Fruit fly (Drosophila melanogaster) whole organism, adult: Measurements from ENCODE around the gene Tsp29Fb.

Experiments used
- CG11617 ChIP-seq: fragments of 200-800 bp; sonication (Bioruptor generic); optimal IDR thresholded peaks from 2 replicates; lab custom pipeline; 2017; ENCODE audit warnings: mild to moderate bottlenecking, missing biosample characterization, missing genetic modification reagents, missing genetic modification characterization
- CG12768 ChIP-seq: fragments of 200-800 bp; sonication (Bioruptor generic); optimal IDR thresholded peaks from 2 replicates; lab custom pipeline; 2017; ENCODE audit warnings: missing biosample characterization, missing genetic modification characterization, mild to moderate bottlenecking, moderate library complexity, missing genetic modification reagents
- CG14711 ChIP-seq: fragments of 200-800 bp; sonication (Bioruptor generic); optimal IDR thresholded peaks from 2 replicates; lab custom pipeline; 2018; ENCODE audit warnings: missing biosample characterization, mild to moderate bottlenecking, missing genetic modification characterization, moderate library complexity
- CG1620 ChIP-seq: fragments of 200-800 bp; sonication (Bioruptor generic); optimal IDR thresholded peaks from 2 replicates; lab custom pipeline; 2016; ENCODE audit warnings: missing biosample characterization, missing genetic modification characterization
- CG33017 ChIP-seq: fragments of 200-800 bp; sonication (Bioruptor generic); optimal IDR thresholded peaks from 2 replicates; lab custom pipeline; 2018; ENCODE audit warnings: missing biosample characterization, mild to moderate bottlenecking, missing genetic modification characterization, moderate library complexity
- CG5204 ChIP-seq: fragments of 200-800 bp; sonication (Bioruptor generic); optimal IDR thresholded peaks from 2 replicates; lab custom pipeline; 2016; ENCODE audit warnings: missing biosample characterization, missing genetic modification characterization
- CG7045 ChIP-seq: fragments of 200-800 bp; sonication (Bioruptor generic); optimal IDR thresholded peaks from 2 replicates; lab custom pipeline; 2017; ENCODE audit warnings: missing biosample characterization, mild to moderate bottlenecking, missing genetic modification characterization
- CG7101 ChIP-seq: fragments of 200-800 bp; sonication (Bioruptor generic); optimal IDR thresholded peaks from 2 replicates; lab custom pipeline; 2018; ENCODE audit warnings: missing biosample characterization, mild to moderate bottlenecking, missing genetic modification characterization, moderate library complexity
- Clk ChIP-seq: fragments of 200-800 bp; sonication (Bioruptor generic); optimal IDR thresholded peaks from 2 replicates; lab custom pipeline; 2017; ENCODE audit warnings: missing biosample characterization, missing genetic modification characterization
- Crg-1 ChIP-seq: fragments of 200-800 bp; sonication (Bioruptor generic); optimal IDR thresholded peaks from 2 replicates; lab custom pipeline; 2016; ENCODE audit warnings: missing biosample characterization, missing genetic modification characterization
- Hr96 ChIP-seq: fragments of 200-800 bp; sonication (Bioruptor generic); optimal IDR thresholded peaks from 2 replicates; lab custom pipeline; 2016; ENCODE audit warnings: missing biosample characterization, missing genetic modification characterization
- Mnt ChIP-seq: fragments of 200-800 bp; sonication (Bioruptor generic); optimal IDR thresholded peaks from 2 replicates; lab custom pipeline; 2016; ENCODE audit warnings: missing biosample characterization, mild to moderate bottlenecking, missing genetic modification characterization
- bab1 ChIP-seq: fragments of 200-800 bp; sonication (Bioruptor generic); optimal IDR thresholded peaks from 3 replicates; lab custom pipeline; 2019; ENCODE audit warnings: missing biosample characterization, mild to moderate bottlenecking, missing genetic modification characterization, moderate library complexity
- cic ChIP-seq: fragments of 200-800 bp; sonication (Bioruptor generic); optimal IDR thresholded peaks from 2 replicates; lab custom pipeline; 2017; ENCODE audit warnings: missing biosample characterization, mild to moderate bottlenecking, missing genetic modification characterization, moderate library complexity
- cnc ChIP-seq, 2 experiments: fragments of >200 bp; optimal IDR thresholded peaks; 2 replicates each; lab custom pipeline; 2017
- kay ChIP-seq: fragments of 200-800 bp; sonication (Bioruptor generic); peaks from one replicate; lab custom pipeline; 2016; ENCODE audit warnings: missing biosample characterization, missing genetic modification characterization, borderline replicate concordance
- ovo ChIP-seq: fragments of 200-800 bp; sonication (Bioruptor generic); optimal IDR thresholded peaks from 2 replicates; lab custom pipeline; 2016; ENCODE audit warnings: missing biosample characterization, missing genetic modification characterization
- pad ChIP-seq: fragments of 200-800 bp; sonication (Bioruptor generic); optimal IDR thresholded peaks from 3 replicates; lab custom pipeline; 2017; ENCODE audit warnings: missing biosample characterization, missing genetic modification characterization, mild to moderate bottlenecking, moderate library complexity, missing genetic modification reagents
- tj ChIP-seq: fragments of 200-800 bp; sonication (Bioruptor generic); optimal IDR thresholded peaks from 3 replicates; lab custom pipeline; 2017; ENCODE audit warnings: missing biosample characterization, mild to moderate bottlenecking, missing genetic modification characterization, moderate library complexity
- toe ChIP-seq: fragments of 200-800 bp; sonication (Bioruptor generic); optimal IDR thresholded peaks from 2 replicates; lab custom pipeline; 2016; ENCODE audit warnings: missing biosample characterization, missing genetic modification characterization

Tsp29Fb gene

DNA sequence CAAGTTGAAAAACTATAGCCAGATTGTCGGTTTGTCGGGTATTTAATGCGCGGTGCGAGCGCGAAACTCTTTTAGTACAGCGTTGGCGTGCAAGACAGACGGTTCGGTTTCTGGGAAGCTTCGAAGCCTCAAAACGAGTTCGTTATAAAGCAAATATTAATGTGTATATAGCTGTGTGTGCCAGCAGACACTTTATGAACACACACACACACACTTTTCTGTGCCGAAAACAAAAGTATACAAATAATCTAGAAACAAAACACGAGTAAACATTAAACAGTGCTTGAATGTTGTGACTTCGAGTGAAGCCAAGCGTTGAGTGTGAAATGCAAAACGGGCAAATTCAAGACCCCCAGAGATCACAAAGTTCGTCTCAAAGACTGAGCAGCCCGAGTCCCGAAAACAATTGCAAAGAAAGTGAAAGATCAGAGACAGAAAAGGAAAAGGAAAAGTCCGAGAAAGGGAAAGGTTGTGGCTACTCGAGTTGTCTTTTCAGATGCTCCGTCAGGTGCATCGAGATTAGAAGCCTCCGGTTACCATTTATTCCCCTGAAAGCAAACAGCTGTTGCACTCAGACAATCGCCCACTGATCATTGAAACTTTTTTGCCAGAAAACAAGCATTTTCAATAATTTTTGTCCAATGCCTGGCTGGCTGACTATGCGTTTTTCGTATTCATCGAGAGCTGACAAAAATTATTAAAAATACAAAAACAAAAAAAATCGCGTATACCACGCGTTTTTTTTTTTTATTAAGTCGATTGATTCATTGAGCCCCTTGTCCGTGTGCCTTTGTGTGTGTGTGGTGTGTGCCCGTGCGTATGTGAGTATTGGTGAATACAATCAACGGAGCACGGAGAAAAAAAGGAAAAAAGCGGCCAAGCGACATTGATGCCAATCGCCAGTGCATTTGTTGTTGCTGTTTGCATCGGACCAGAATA lies 38.2 kb upstream of the Tsp29Fb start, which contains the start of gene CG34398:
CG34398 (plus strand) TSS at position 73 of the 939 bp plus-strand sequence.
- no peak for TF ChIP-seq pad (GFP tag; lab: Kevin White, UChicago)
- no peak for TF ChIP-seq kay (GFP tag; lab: Kevin White, UChicago)
- no peak for TF ChIP-seq Crg-1 (GFP tag; lab: Kevin White, UChicago)
- TF ChIP-seq CG11617: no peak
- no peak for TF ChIP-seq CG5204 (GFP tag; lab: Kevin White, UChicago)
- TF ChIP-seq cnc (optimal IDR thresholded peaks at IDR 0.05; lab: Kevin White, UChicago): no peak
- no peak for TF ChIP-seq CG14711 (tag; lab: Kevin White, UChicago)
- no peak for TF ChIP-seq toe (GFP tag; lab: Kevin White, UChicago)
- TF ChIP-seq bab1: no peak
- no peak for TF ChIP-seq ovo
- no peak for TF ChIP-seq Hr96
- no peak for TF ChIP-seq Mnt
- no peak for TF ChIP-seq CG7101
- no peak for TF ChIP-seq CG7045
- TF ChIP-seq Clk (GFP tag; lab: Kevin White, UChicago): no peak
- no peak for TF ChIP-seq tj (GFP tag; lab: Kevin White, UChicago)
- TF ChIP-seq CG33017 (tag; lab: Kevin White, UChicago): no peak

DNA sequence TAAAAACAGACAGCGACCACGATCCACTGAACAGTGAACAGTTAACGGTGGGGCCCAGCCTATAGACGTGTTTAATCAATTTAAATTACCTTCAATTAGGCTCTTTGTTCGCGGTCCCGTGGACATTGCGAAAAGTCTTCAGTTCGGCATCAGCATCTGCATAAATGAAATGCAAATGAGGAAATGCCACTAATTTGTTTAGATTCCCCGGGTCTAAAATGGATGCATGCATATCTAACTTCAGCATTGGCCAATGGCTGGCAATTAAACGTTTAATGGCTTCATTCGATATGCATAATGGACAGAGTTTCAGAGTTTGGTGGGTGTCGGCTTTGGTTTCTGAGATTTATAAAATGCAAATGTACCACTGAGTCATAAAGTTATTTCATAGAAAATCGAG lies 35.3 kb upstream of the Tsp29Fb start:
- TF ChIP-seq CG11617 (no peak), CG33017 (tag; lab: Kevin White, UChicago) (no peak), tj (GFP tag; lab: Kevin White, UChicago) (no peak), cnc (optimal IDR thresholded peaks at IDR 0.05; lab: Kevin White, UChicago) (no peak), Hr96 (no peak), Mnt (no peak)

DNA sequence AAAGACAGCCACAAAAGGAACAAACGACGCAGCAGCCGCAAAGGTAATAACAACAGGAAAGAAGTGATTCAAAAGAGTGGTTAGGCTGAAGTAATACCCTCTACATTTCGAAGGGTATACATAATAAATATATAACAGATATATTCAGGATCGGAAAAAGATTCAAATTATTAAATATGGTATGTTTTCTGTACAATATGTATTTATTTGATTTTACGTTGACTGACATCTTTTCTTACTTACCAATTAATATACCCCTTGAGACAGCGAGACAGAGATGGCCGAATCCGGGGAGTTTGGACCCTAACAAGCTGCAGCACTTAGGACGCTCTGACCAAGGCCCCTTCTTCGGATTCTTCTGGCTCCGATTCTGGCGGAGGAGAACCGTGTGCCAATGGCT lies 30.9 kb upstream of the Tsp29Fb start:
- no peak for TF ChIP-seq kay (GFP tag; lab: Kevin White, UChicago)
- TF ChIP-seq cnc (optimal IDR thresholded peaks at IDR 0.05; lab: Kevin White, UChicago): no peak
- TF ChIP-seq CG5204 (GFP tag; lab: Kevin White, UChicago): no peak
- TF ChIP-seq Clk (GFP tag; lab: Kevin White, UChicago): no peak
- no peak for TF ChIP-seq CG12768 (GFP tag; lab: Kevin White, UChicago)
- TF ChIP-seq pad (GFP tag; lab: Kevin White, UChicago): no peak
- TF ChIP-seq Crg-1 (GFP tag; lab: Kevin White, UChicago): no peak
- TF ChIP-seq ovo: no peak
- no peak for TF ChIP-seq CG1620
- no peak for TF ChIP-seq CG11617
- no peak for TF ChIP-seq Mnt
- TF ChIP-seq toe (GFP tag; lab: Kevin White, UChicago): no peak
- no peak for TF ChIP-seq CG7045

DNA sequence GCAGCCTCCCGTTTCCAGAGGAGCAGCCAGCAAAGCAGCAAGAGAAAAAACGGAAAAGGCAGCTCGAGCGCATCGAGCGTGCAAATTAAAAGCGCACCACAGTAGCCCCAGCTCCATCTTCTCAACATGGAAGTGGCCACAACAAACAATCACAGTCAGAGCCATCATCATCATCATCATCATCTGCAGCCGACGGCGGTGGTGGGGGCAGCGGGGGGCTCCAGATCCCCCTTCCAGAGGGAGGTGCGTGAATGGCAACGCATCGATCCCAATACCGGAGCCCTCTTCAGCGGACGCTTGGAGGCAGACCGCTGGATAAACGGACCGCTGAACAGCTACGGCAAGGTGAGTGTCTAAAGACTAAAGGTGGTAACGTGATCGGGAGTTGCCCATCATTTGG lies 21.5 kb upstream of the Tsp29Fb start:
- no peak for TF ChIP-seq CG14711 (tag; lab: Kevin White, UChicago)
- TF ChIP-seq Clk (GFP tag; lab: Kevin White, UChicago): no peak
- no peak for TF ChIP-seq CG33017 (tag; lab: Kevin White, UChicago)
- TF ChIP-seq ovo: no peak
- TF ChIP-seq CG5204 (GFP tag; lab: Kevin White, UChicago): no peak
- no peak for TF ChIP-seq Hr96
- TF ChIP-seq cnc (optimal IDR thresholded peaks at IDR 0.05; lab: Kevin White, UChicago): no peak
- no peak for TF ChIP-seq Mnt

DNA sequence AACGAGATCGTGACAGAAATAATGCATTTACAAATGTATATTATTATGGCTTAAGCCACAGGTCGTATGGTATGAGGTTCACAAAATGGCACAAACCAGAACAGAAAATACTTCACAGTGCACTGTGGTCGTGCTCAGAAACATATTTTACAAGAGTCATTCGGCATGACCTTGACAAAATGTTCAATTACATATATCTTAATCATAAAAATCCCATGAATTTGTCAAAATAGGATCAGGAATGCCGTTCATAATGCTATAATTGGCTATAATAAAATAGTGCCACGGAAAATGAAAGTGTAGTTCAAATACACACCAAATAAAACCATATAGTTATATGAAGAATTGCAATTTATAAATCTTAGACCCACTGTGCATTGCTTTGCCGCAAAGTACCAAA lies 17.6 kb upstream of the Tsp29Fb start:
- TF ChIP-seq Crg-1 (GFP tag; lab: Kevin White, UChicago) (no peak), pad (GFP tag; lab: Kevin White, UChicago) (no peak)

DNA sequence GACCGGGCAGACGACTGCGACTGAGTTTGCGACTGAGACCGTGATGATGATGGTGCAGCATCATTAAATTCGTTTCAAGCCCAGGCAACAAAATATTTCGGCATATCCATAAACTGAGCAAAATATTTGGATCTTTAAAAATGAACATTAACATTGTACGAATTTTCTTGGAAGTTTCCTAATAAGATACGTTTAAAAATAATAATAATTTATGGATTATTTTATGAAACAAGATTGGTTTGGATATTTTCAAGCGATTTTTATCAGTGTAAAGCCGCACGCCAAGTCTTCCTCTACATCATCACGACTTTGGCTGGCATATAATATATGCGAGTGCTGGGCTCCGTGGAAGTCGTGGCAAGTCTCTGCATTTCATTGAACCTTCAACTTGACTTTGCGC lies 16.9 kb upstream of the Tsp29Fb start:
- no peak for TF ChIP-seq cnc (optimal IDR thresholded peaks at IDR 0.05; lab: Kevin White, UChicago)
- no peak for TF ChIP-seq CG33017 (tag; lab: Kevin White, UChicago)
- TF ChIP-seq CG1620: no peak
- TF ChIP-seq cic (GFP tag; lab: Kevin White, UChicago): no peak
- no peak for TF ChIP-seq ovo
- TF ChIP-seq CG11617: no peak
- no peak for TF ChIP-seq kay (GFP tag; lab: Kevin White, UChicago)
- no peak for TF ChIP-seq CG14711 (tag; lab: Kevin White, UChicago)
- TF ChIP-seq CG7101: no peak
- TF ChIP-seq Crg-1 (GFP tag; lab: Kevin White, UChicago): no peak
- TF ChIP-seq tj (GFP tag; lab: Kevin White, UChicago): no peak
- TF ChIP-seq Hr96: no peak
- no peak for TF ChIP-seq Clk (GFP tag; lab: Kevin White, UChicago)
- TF ChIP-seq CG5204 (GFP tag; lab: Kevin White, UChicago): no peak
- no peak for TF ChIP-seq CG12768 (GFP tag; lab: Kevin White, UChicago)
- TF ChIP-seq Mnt: no peak

DNA sequence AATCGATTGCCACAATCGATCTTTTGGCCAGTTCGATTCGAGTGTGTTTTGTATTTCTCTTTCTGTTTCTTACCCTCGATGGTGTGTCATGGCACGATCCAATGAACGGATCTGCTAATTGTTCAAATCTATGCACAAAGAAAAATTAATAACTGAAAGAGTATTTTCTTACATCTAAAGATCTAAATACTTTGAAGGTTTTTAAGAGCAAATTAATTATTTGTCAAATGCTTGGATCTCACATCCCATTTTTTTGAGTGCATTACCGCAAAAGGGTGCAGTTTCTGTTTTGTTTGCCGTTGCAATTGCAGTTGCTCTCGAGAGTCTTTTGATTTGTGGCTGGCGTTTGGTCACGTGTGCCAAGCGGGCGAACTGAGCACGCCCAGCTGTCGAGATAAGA lies 15.3 kb upstream of the Tsp29Fb start:
- TF ChIP-seq tj (GFP tag; lab: Kevin White, UChicago): no peak
- no peak for TF ChIP-seq ovo
- TF ChIP-seq cic (GFP tag; lab: Kevin White, UChicago): no peak
- TF ChIP-seq CG14711 (tag; lab: Kevin White, UChicago): no peak
